Fruit fly (Drosophila melanogaster) whole organism, embryonic: Measurements from ENCODE around the gene CG32507.

Source experiments
- Bdp1 ChIP-seq: fragments of 200-800 bp; sonication (Bioruptor generic); optimal IDR thresholded peaks from 3 replicates; lab custom pipeline; 2016; ENCODE audit warnings: missing biosample characterization, missing genetic modification characterization
- CG11247 ChIP-seq: fragments of 200-800 bp; sonication (Bioruptor generic); IDR thresholded peaks from 2 replicates; pipeline ENCODE4 v1.3.6; 2022; ENCODE audit warnings: missing biosample characterization, missing genetic modification characterization
- CG18599 ChIP-seq: fragments of 200-800 bp; sonication (Bioruptor generic); optimal IDR thresholded peaks from 3 replicates; lab custom pipeline; 2017; ENCODE audit warnings: missing biosample characterization, missing genetic modification characterization, mild to moderate bottlenecking, moderate library complexity, missing genetic modification reagents
- Doc3 ChIP-seq: fragments of 200-800 bp; sonication (Bioruptor generic); IDR thresholded peaks from 3 replicates; pipeline ENCODE4 v1.3.6; 2022; ENCODE audit warnings: missing biosample characterization, missing genetic modification characterization; ENCODE audit not compliant: partially characterized antibody
- Ets97D ChIP-seq: fragments of 200-800 bp; sonication (Bioruptor generic); optimal IDR thresholded peaks from 3 replicates; lab custom pipeline; 2016; ENCODE audit warnings: missing biosample characterization, missing genetic modification characterization
- bbx ChIP-seq: fragments of 200-800 bp; sonication (Bioruptor generic); IDR thresholded peaks from 2 replicates; pipeline ENCODE4 v1.3.6; 2022; ENCODE audit warnings: missing biosample characterization, missing genetic modification characterization; ENCODE audit not compliant: partially characterized antibody
- her ChIP-seq: fragments of 200-800 bp; sonication (Bioruptor generic); optimal IDR thresholded peaks from 2 replicates; lab custom pipeline; 2016; ENCODE audit warnings: missing biosample characterization, missing genetic modification characterization

DNA sequence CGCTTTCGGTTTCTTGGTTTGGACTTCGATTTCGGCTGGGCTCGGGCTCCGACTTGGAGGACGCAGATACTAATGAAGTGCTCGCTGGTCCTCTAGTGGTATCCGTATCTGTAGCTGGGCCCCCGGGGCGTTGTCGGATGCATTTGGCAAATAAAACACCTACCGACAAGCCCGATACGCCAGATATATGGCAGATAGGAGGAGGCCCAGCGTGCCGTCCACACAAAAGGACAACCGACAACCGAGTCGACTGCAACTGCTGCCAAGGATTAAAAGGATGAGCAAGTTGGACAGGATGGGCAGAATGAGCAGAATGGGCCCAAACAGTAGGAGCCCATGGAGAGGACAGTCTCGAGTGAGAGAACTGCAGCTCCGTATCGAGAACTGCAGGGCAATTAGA, 41.4 kb downstream of the CG32507 start:
- TF ChIP-seq Doc3 (GFP tag; lab: Robert Waterston, UW), result no peak
- no peak for TF ChIP-seq CG18599 (GFP tag; lab: Kevin White, UChicago)
- no peak for TF ChIP-seq her (GFP tag; lab: Kevin White, UChicago)
- TF ChIP-seq CG11247 (GFP tag; lab: Robert Waterston, UW), result no peak
- no peak for TF ChIP-seq Ets97D
- no peak for TF ChIP-seq bbx (GFP tag; lab: Robert Waterston, UW)
- no peak for TF ChIP-seq Bdp1
